Worm (Caenorhabditis elegans) whole organism, L3 larva: Measurements from ENCODE around the gene clec-60.

Experiments
- ZK546.5 ChIP-seq: sonication (generic microtip); optimal IDR thresholded peaks from 2 replicates; lab custom pipeline; 2017; ENCODE audit warnings: missing biosample characterization, missing genetic modification characterization
- ama-1 ChIP-seq: fragments of 150-350 bp; optimal IDR thresholded peaks from 2 replicates; lab custom pipeline; 2018
- ceh-16 ChIP-seq: sonication (generic microtip); optimal IDR thresholded peaks from 2 replicates; lab custom pipeline; 2017; ENCODE audit warnings: missing biosample characterization, missing genetic modification characterization
- ceh-28 ChIP-seq: fragments of 150-350 bp; optimal IDR thresholded peaks from 2 replicates; lab custom pipeline; 2014; ENCODE audit warnings: missing biosample characterization, missing genetic modification reagents, missing genetic modification characterization
- ceh-9 ChIP-seq: sonication (generic microtip); optimal IDR thresholded peaks from 2 replicates; lab custom pipeline; 2018; ENCODE audit warnings: missing biosample characterization, missing genetic modification characterization
- daf-12 ChIP-seq: fragments of 150-350 bp; optimal IDR thresholded peaks from 2 replicates; lab custom pipeline; 2014; ENCODE audit warnings: missing biosample characterization, missing genetic modification reagents, missing genetic modification characterization
- egl-27 ChIP-seq: sonication (generic microtip); optimal IDR thresholded peaks from 4 replicates; lab custom pipeline; 2017; ENCODE audit warnings: missing biosample characterization, missing genetic modification reagents, missing genetic modification characterization
- egl-5 ChIP-seq: fragments of 150-350 bp; optimal IDR thresholded peaks from 2 replicates; lab custom pipeline; 2017; ENCODE audit warnings: missing biosample characterization, missing genetic modification reagents, missing genetic modification characterization, inconsistent platforms
- elt-2 ChIP-seq: sonication (generic microtip); optimal IDR thresholded peaks from 2 replicates; lab custom pipeline; 2016; ENCODE audit warnings: missing genetic modification reagents, mild to moderate bottlenecking, missing genetic modification characterization, missing compliant biosample characterization
- eor-1 ChIP-seq, 2 experiments: fragments of 150-350 bp; optimal IDR thresholded peaks; 2 replicates each; lab custom pipeline; 2014 to 2018; ENCODE audit warnings: missing biosample characterization in 2 of 2, missing genetic modification characterization in 2 of 2
- fkh-10 ChIP-seq: sonication (generic microtip); optimal IDR thresholded peaks from 2 replicates; lab custom pipeline; 2017; ENCODE audit warnings: missing biosample characterization, missing genetic modification reagents, missing genetic modification characterization
- fkh-2 ChIP-seq: fragments of 150-350 bp; optimal IDR thresholded peaks from 2 replicates; lab custom pipeline; 2014; ENCODE audit warnings: missing biosample characterization, missing genetic modification reagents, missing genetic modification characterization
- fos-1 ChIP-seq: fragments of 150-350 bp; optimal IDR thresholded peaks from 2 replicates; lab custom pipeline; 2014; ENCODE audit warnings: missing biosample characterization, missing genetic modification characterization
- jun-1 ChIP-seq: fragments of 150-350 bp; optimal IDR thresholded peaks from 2 replicates; lab custom pipeline; 2014; ENCODE audit warnings: missing biosample characterization, missing genetic modification reagents, missing genetic modification characterization
- lin-15B ChIP-seq: fragments of 150-350 bp; optimal IDR thresholded peaks from 2 replicates; lab custom pipeline; 2014; ENCODE audit warnings: missing biosample characterization, missing genetic modification characterization
- lin-39 ChIP-seq: fragments of 150-350 bp; optimal IDR thresholded peaks from 2 replicates; lab custom pipeline; 2018; ENCODE audit warnings: missing biosample characterization, missing genetic modification reagents, missing genetic modification characterization
- mdl-1 ChIP-seq: fragments of 150-350 bp; optimal IDR thresholded peaks from 2 replicates; lab custom pipeline; 2014; ENCODE audit warnings: missing biosample characterization, missing genetic modification characterization
- mml-1 ChIP-seq: fragments of 150-350 bp; sonication (generic microtip); optimal IDR thresholded peaks from 3 replicates; lab custom pipeline; 2014; ENCODE audit warnings: missing biosample characterization, missing genetic modification characterization
- nfya-1 ChIP-seq: sonication (generic microtip); optimal IDR thresholded peaks from 2 replicates; lab custom pipeline; 2017; ENCODE audit warnings: missing genetic modification characterization, mild to moderate bottlenecking, missing compliant biosample characterization, antibody characterized with exemption, moderate library complexity; ENCODE audit not compliant: insufficient read depth
- nhr-11 ChIP-seq: fragments of 150-350 bp; optimal IDR thresholded peaks from 2 replicates; lab custom pipeline; 2014; ENCODE audit warnings: missing biosample characterization, missing genetic modification characterization
- nhr-23 ChIP-seq: fragments of 150-350 bp; optimal IDR thresholded peaks from 2 replicates; lab custom pipeline; 2014; ENCODE audit warnings: missing biosample characterization, missing genetic modification reagents, missing genetic modification characterization
- nhr-25 ChIP-seq: sonication (generic microtip); optimal IDR thresholded peaks from 2 replicates; lab custom pipeline; 2017; ENCODE audit warnings: missing biosample characterization, missing genetic modification characterization
- nhr-28 ChIP-seq: fragments of 150-350 bp; optimal IDR thresholded peaks from 2 replicates; lab custom pipeline; 2014; ENCODE audit warnings: missing biosample characterization, missing genetic modification characterization
- nhr-43 ChIP-seq: sonication (generic microtip); optimal IDR thresholded peaks from 2 replicates; lab custom pipeline; 2016; ENCODE audit warnings: mild to moderate bottlenecking, missing genetic modification characterization, missing compliant biosample characterization; ENCODE audit not compliant: poor library complexity, severe bottlenecking
- nhr-67 ChIP-seq: fragments of 150-350 bp; optimal IDR thresholded peaks from 2 replicates; lab custom pipeline; 2014; ENCODE audit warnings: missing biosample characterization, missing genetic modification characterization
- nhr-76 ChIP-seq: fragments of 150-350 bp; sonication (generic microtip); optimal IDR thresholded peaks from 5 replicates; lab custom pipeline; 2014; ENCODE audit warnings: missing biosample characterization, missing genetic modification characterization
- nhr-77 ChIP-seq: fragments of 150-350 bp; optimal IDR thresholded peaks from 2 replicates; lab custom pipeline; 2014; ENCODE audit warnings: missing biosample characterization, missing genetic modification characterization
- pha-4 ChIP-seq: fragments of 150-350 bp; optimal IDR thresholded peaks from 2 replicates; lab custom pipeline; 2014; ENCODE audit warnings: missing biosample characterization, missing genetic modification reagents, missing genetic modification characterization
- pqm-1 ChIP-seq: fragments of 150-350 bp; optimal IDR thresholded peaks from 2 replicates; lab custom pipeline; 2017; ENCODE audit warnings: missing biosample characterization, missing genetic modification characterization, inconsistent platforms
- tbx-2 ChIP-seq: sonication (generic microtip); optimal IDR thresholded peaks from 2 replicates; lab custom pipeline; 2016; ENCODE audit warnings: mild to moderate bottlenecking, missing genetic modification characterization, missing compliant biosample characterization
- ztf-11 ChIP-seq: fragments of 150-350 bp; optimal IDR thresholded peaks from 2 replicates; lab custom pipeline; 2014; ENCODE audit warnings: missing biosample characterization, missing genetic modification characterization

clec-60 gene

DNA sequence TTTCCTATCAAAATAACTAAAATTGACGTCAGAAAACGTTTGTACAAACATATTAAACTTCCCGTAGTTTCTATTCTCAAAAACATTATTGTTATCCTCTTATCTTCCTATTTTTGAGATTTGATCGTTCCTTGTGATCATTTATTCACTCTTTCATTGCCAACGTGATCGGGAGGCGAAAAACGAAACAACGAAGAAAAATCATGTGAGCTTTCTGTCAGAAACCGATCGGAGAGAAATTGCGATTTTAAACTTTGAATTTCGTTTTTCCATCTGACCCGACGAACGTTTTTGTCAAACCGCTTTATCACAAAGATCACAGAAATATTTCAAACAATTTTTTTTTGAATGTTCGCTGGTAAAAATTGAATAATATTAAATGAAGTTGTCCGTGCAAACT is 35.4 kb downstream of the clec-60 start (continued):
- TF ChIP-seq fkh-10 (GFP tag; lab: Kevin White, UChicago) = no peak
- TF ChIP-seq fkh-2 = no peak
- no peak for TF ChIP-seq nhr-11
- TF ChIP-seq elt-2 (tag; lab: Kevin White, UChicago) = peak; percentile 68
- no peak for TF ChIP-seq ceh-16 (tag; lab: Kevin White, UChicago)
- TF ChIP-seq mdl-1 (tag; lab: Kevin White, UChicago) = no peak
- TF ChIP-seq tbx-2 = no peak
- TF ChIP-seq jun-1 = peak; percentile 43
- TF ChIP-seq nhr-43 (tag; lab: Kevin White, UChicago) = peak; percentile 10
- no peak for TF ChIP-seq ZK546.5 (tag; lab: Kevin White, UChicago)
- TF ChIP-seq nhr-67 (tag; lab: Kevin White, UChicago) = no peak
- TF ChIP-seq nhr-77 (tag; lab: Kevin White, UChicago) = no peak
- no peak for TF ChIP-seq nhr-28 (tag; lab: Kevin White, UChicago)
- no peak for TF ChIP-seq ceh-28 (tag; lab: Kevin White, UChicago)
- no peak for TF ChIP-seq eor-1 (tag; optimal IDR thresholded peaks at IDR 0.05; lab: Kevin White, UChicago)
- TF ChIP-seq daf-12 = no peak
- TF ChIP-seq, all 47 proteins: peak for 9

DNA sequence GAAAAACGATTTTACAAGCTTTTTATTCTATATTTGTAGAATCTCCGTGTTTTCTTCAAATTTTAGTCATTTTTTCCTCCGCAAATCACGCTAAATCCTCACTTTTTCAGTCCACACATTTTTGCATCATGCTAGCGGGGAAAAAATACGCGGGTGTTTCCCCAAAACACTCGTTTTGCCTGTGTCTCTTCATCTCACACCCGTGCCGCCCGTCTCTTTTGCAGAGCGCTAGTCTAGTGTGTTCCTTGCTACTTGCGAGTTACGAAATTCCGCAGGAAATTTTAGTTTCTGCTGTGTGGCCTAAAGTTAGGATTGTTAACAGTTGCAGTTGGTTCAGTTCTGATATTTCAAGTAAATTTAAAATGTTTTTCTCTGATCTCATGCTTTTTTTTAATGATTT is 35.9 kb downstream of the clec-60 start:
- no peak for TF ChIP-seq jun-1
- no peak for TF ChIP-seq ceh-28 (tag; lab: Kevin White, UChicago)
- peak; percentile 30 for TF ChIP-seq lin-15B
- peak; percentile 25 for TF ChIP-seq nfya-1
- TF ChIP-seq nhr-25 = peak; percentile 27
- no peak for TF ChIP-seq ceh-9 (tag; lab: Kevin White, UChicago)
- TF ChIP-seq fkh-10 (GFP tag; lab: Kevin White, UChicago) = peak; percentile 1
- TF ChIP-seq ama-1 (lab: Kevin White, UChicago) = peak; percentile 1
- no peak for TF ChIP-seq elt-2 (tag; lab: Kevin White, UChicago)
- TF ChIP-seq nhr-23 (tag; lab: Kevin White, UChicago) = no peak
- TF ChIP-seq, all 47 proteins: peak for 5

DNA sequence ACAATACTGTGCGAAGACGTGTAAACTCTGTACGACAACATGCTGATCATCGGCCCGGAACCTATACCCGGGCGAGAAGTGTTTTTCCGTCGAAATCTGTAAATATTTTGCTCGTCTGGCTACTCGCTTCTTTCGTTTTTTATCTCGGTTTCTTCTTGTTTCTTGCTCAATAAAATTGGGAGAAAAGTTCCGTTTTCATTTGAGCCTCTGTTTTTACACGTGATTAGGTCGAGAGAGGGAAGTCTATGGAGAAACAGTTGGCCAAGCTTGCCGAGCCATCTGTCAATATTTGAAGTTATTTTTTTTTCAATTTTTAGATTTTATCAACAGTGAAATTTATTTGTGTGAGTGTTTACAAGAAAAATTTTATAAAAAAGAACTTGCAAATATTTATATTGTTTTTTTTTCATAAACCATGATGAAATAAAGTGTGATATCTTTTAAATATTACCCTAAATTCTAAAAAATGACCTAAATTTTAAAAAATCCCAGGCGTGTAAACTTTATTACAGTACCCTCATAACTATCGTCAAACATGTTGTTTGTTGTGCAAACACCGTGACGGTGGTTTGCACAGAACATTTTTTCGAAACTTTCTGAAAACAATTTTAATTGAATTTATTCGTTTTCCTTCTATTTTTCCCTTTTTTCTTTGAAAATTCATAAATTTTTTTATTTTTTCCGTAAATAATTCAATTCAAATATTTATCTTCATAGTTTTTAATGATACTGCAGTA is 36.5 kb downstream of the clec-60 start:
- peak; percentile 1 for TF ChIP-seq lin-15B
- TF ChIP-seq lin-39 (tag; lab: Kevin White, UChicago) = no peak
- no peak for TF ChIP-seq ztf-11 (tag; lab: Kevin White, UChicago)
- no peak for TF ChIP-seq tbx-2
- TF ChIP-seq nhr-23 (tag; lab: Kevin White, UChicago) = no peak
- peak; percentile 14 for TF ChIP-seq egl-5 (tag; lab: Kevin White, UChicago)
- TF ChIP-seq nhr-11 = no peak
- TF ChIP-seq pha-4 = peak; percentile 83

ce11 chrII:10443898-10444297 is 37.8 kb downstream of the clec-60 start:
- TF ChIP-seq tbx-2 (no peak), egl-27 (no peak), nhr-43 (tag; lab: Kevin White, UChicago) (no peak), elt-2 (tag; lab: Kevin White, UChicago) (peak; percentile 83), nhr-25 (no peak), pqm-1 (peak; percentile 72), nhr-76 (tag; lab: Kevin White, UChicago) (no peak), mdl-1 (tag; lab: Kevin White, UChicago) (no peak), nhr-28 (tag; lab: Kevin White, UChicago) (no peak), ztf-11 (tag; lab: Kevin White, UChicago) (no peak), nfya-1 (no peak), mml-1 (tag; lab: Kevin White, UChicago) (no peak), nhr-11 (no peak), lin-15B (no peak), ceh-9 (tag; lab: Kevin White, UChicago) (no peak), nhr-67 (tag; lab: Kevin White, UChicago) (no peak), fos-1 (tag; lab: Kevin White, UChicago) (no peak)

- TF ChIP-seq elt-2 (tag; lab: Kevin White, UChicago) = peak; percentile 2
- TF ChIP-seq, all 47 proteins: peak for 1; not testable (repeated sequence) for 46
These were observed 38.8 kb downstream of the clec-60 start, which contains the start of gene ZK673.1 for ce11 chrII:10442846-10443245. Gene ZK673.1 (plus strand): TSS chrII:10443146.
